Worm (Caenorhabditis elegans) whole organism, L4/young adult: ENCODE results near the gene F27E5.7.

ENCODE experiments used
- W03F9.2 ChIP-seq: fragments of 150-350 bp; optimal IDR thresholded peaks from 2 replicates; lab custom pipeline; 2014; ENCODE audit warnings: missing biosample characterization, missing genetic modification characterization
- dao-5 ChIP-seq: sonication (generic microtip); optimal IDR thresholded peaks from 2 replicates; lab custom pipeline; 2016; ENCODE audit warnings: missing genotype, missing genetic modification characterization, moderate library complexity, missing compliant biosample characterization
- him-1 ChIP-seq: sonication (generic microtip); optimal IDR thresholded peaks from 2 replicates; lab custom pipeline; 2016; ENCODE audit warnings: missing genotype, missing genetic modification reagents, missing genetic modification characterization, missing compliant biosample characterization

- TF ChIP-seq him-1 (tag; lab: Kevin White, UChicago) = no peak
- no peak for TF ChIP-seq W03F9.2 (tag; lab: Kevin White, UChicago)
- no peak for TF ChIP-seq dao-5 (tag; lab: Kevin White, UChicago)
Measured at ce11 chrII:10105604-10106003, 17.0 kb upstream of the F27E5.7 start, which contains the start of gene ZK945.4.
